Worm (Caenorhabditis elegans): Measurements from ENCODE around the gene R148.4.

R148.4 gene

ce11 chrIII:3224102-3224501 is 52.7 kb downstream of the R148.4 start:
- TF ChIP-seq lsy-2 (tag; optimal IDR thresholded peaks at IDR 0.05) (peak in 1 of 2 experiments; percentile 3), pag-3 (tag; optimal IDR thresholded peaks at IDR 0.05; ENCODE audit: borderline replicate concordance, insufficient read depth) (no peak), mep-1 (tag; optimal IDR thresholded peaks at IDR 0.05) (no peak), fos-1 (tag; optimal IDR thresholded peaks at IDR 0.05) (no peak), nhr-47 (tag; optimal IDR thresholded peaks at IDR 0.05) (peak; percentile 17), aha-1 (tag; optimal IDR thresholded peaks at IDR 0.05) (no peak), lin-14 (GFP tag; optimal IDR thresholded peaks at IDR 0.05) (peak; percentile 60), fkh-10 (GFP tag; optimal IDR thresholded peaks at IDR 0.05) (no peak), hlh-4 (tag; optimal IDR thresholded peaks at IDR 0.05) (no peak), ceh-88 (GFP tag; IDR thresholded peaks at IDR 0.05) (no peak), nhr-85 (tag) (peak; percentile 18)
